Worm (Caenorhabditis elegans): ENCODE data around the gene srd-5.

- TF ChIP-seq hlh-15 (tag; optimal IDR thresholded peaks at IDR 0.05) = no peak
- no peak for TF ChIP-seq K02D7.2 (tag; optimal IDR thresholded peaks at IDR 0.05)
- TF ChIP-seq dve-1 (tag; optimal IDR thresholded peaks at IDR 0.05) = no peak
- no peak for TF ChIP-seq nfya-1 (tag; optimal IDR thresholded peaks at IDR 0.05)
- TF ChIP-seq pqm-1 (tag; optimal IDR thresholded peaks at IDR 0.05) = no peak
- TF ChIP-seq ceh-30 (tag; optimal IDR thresholded peaks at IDR 0.05) = no peak
- no peak for TF ChIP-seq madf-2 (tag; optimal IDR thresholded peaks at IDR 0.05)
- TF ChIP-seq ama-1 (optimal IDR thresholded peaks at IDR 0.05) = no peak
- TF ChIP-seq tbx-7 (tag; optimal IDR thresholded peaks at IDR 0.05) = no peak
- no peak for TF ChIP-seq fkh-10 (GFP tag; optimal IDR thresholded peaks at IDR 0.05)
- TF ChIP-seq pha-4 (tag; optimal IDR thresholded peaks at IDR 0.05) = no peak
- TF ChIP-seq ttx-3 (tag; optimal IDR thresholded peaks at IDR 0.05) = no peak
- no peak for TF ChIP-seq hlh-13 (GFP tag; optimal IDR thresholded peaks at IDR 0.05)
- TF ChIP-seq ztf-16 (tag; optimal IDR thresholded peaks at IDR 0.05) = no peak
Observed at ce11 chrIV:5654693-5655092, 19.6 kb downstream of the srd-5 start.

Measured in whole organism, late embryonic.